Worm (Caenorhabditis elegans): ENCODE data around the gene H38K22.6.
A peak's percentile ranks its signal among the peaks of the same experiment; 100 is the strongest.

DNA sequence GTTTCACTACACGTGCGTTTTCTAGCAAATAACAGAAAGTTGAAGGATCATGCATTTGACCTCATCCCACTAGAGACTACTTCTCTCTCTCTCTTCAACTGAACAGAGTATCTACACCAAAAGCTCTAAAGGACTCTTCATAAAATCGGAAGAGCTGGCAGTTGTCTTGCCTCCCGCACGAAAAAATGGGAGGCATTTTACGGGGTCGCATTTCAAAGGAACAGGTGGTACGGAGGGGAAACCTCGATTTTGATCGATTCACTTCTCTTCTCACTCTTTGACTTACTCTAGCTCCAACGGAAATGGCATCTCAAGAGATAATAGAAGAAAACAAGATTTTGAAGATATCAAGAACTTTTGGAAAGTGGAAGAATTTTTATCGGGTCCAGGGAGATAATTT lies 37.0 kb upstream of the H38K22.6 start:
- TF ChIP-seq elt-1 (tag; optimal IDR thresholded peaks at IDR 0.05; ENCODE audit: borderline replicate concordance, insufficient read depth) = no peak
- no peak for TF ChIP-seq snpc-4 (tag; optimal IDR thresholded peaks at IDR 0.05)
- TF ChIP-seq pha-4 (tag; optimal IDR thresholded peaks at IDR 0.05) = no peak
- TF ChIP-seq nhr-12 (tag; optimal IDR thresholded peaks at IDR 0.05) = no peak
- peak; percentile 73 for TF ChIP-seq unc-62 (GFP tag; optimal IDR thresholded peaks at IDR 0.05)
- no peak for TF ChIP-seq ceh-83 (GFP tag; optimal IDR thresholded peaks at IDR 0.05)
- no peak for TF ChIP-seq nhr-237 (tag; optimal IDR thresholded peaks at IDR 0.05)
- no peak for TF ChIP-seq nhr-2 (tag; optimal IDR thresholded peaks at IDR 0.05)
- no peak for TF ChIP-seq lin-32 (GFP tag; optimal IDR thresholded peaks at IDR 0.05)

Measured in whole organism, mixed stage, embryonic.